Worm (Caenorhabditis elegans): ENCODE results near the gene mccc-2.

DNA sequence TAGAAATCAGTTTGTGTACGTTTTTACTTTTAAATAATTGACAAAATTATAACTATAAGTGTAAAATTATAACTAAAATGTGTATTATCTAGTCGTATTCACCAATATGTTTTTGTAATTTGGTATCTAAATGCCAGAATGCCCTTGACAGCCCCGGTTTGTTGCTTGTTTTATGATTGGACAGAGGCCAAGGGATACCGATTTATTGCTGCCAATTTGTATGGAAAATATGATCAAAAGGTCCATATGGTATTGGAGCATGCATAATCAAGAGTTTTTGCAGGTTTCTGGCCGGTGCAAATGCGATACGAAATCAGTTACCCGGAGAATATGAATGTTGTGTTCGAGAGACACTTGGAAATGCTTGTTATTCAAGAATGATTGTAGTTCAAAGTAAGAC, 26.6 kb upstream of the mccc-2 start:
- TF ChIP-seq hmg-4 (GFP tag; optimal IDR thresholded peaks at IDR 0.05) (no peak), ama-1 (optimal IDR thresholded peaks at IDR 0.05) (no peak), ets-7 (tag; optimal IDR thresholded peaks at IDR 0.05) (no peak), ceh-36 (tag; optimal IDR thresholded peaks at IDR 0.05) (no peak), scrt-1 (GFP tag; IDR thresholded peaks at IDR 0.05) (no peak), tbx-37 (GFP tag; conservative IDR thresholded peaks at IDR 0.05) (no peak), tbx-11 (GFP tag; IDR thresholded peaks at IDR 0.05) (no peak), F13C5.2 (tag; optimal IDR thresholded peaks at IDR 0.05) (no peak), aly-1 (tag; optimal IDR thresholded peaks at IDR 0.05) (no peak), tra-4 (tag; optimal IDR thresholded peaks at IDR 0.05) (no peak), ceh-13 (GFP tag; optimal IDR thresholded peaks at IDR 0.05) (no peak), pes-1 (GFP tag; IDR thresholded peaks at IDR 0.05) (no peak), flt-1 (GFP tag; IDR thresholded peaks at IDR 0.05) (no peak)
